Fruit fly (Drosophila melanogaster): ENCODE measurements around the gene CG4230.

DNA sequence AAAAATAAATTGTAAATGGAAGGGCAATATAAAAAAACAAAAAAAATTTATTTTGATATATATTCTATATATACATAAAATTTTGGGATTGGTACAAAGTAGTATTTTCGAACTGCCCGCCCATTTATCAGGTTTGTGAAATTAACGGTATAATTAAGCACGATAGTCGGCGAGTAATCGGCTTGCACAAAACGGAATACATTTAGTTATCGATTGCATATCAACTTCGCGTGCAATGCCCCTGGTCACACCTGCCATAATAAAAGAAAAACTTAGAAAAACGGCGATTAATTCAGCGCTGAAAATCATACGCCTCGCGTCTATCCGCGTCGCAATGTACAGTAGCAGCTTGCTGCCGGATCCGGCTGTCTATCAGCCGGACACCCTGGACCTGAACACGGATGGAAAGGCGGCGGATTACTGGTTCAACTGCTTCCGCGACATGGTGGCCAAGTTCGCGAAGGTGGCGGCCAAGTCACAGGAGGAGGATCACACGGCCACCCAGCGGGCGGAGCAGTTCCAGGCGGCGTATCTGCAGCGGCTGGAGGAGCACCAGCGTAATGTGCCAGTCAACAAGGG, 2.2 kb upstream of the CG4230 start, which contains the start of gene CG5828:
- TF ChIP-seq CG33017 (tag; optimal IDR thresholded peaks at IDR 0.05) (no peak), CG1620 (GFP tag; optimal IDR thresholded peaks at IDR 0.05) (no peak), CG7101 (tag; optimal IDR thresholded peaks at IDR 0.05) (no peak), cnc (optimal IDR thresholded peaks at IDR 0.05) (no peak), Clk (GFP tag; optimal IDR thresholded peaks at IDR 0.05) (no peak), cic (GFP tag; optimal IDR thresholded peaks at IDR 0.05) (no peak), Mnt (GFP tag; optimal IDR thresholded peaks at IDR 0.05) (no peak)

Measured in whole organism, adult.